Worm (Caenorhabditis elegans) whole organism, young adult: ENCODE results near the gene ctg-2.

ENCODE experiments used
- B0261.1 ChIP-seq: sonication (generic microtip); optimal IDR thresholded peaks from 2 replicates; lab custom pipeline; 2016; ENCODE audit warnings: mild to moderate bottlenecking, missing genetic modification characterization, moderate library complexity, missing compliant biosample characterization
- B0336.3 ChIP-seq: fragments of 200-800 bp; sonication (Bioruptor generic); IDR thresholded peaks from 2 replicates; pipeline ENCODE4 v1.3.6; 2022; ENCODE audit warnings: missing genetic modification characterization, missing compliant biosample characterization
- D2030.7 ChIP-seq: fragments of 200-800 bp; sonication (Bioruptor generic); IDR thresholded peaks from 2 replicates; pipeline ENCODE4 v1.3.6; 2022; ENCODE audit warnings: missing genetic modification reagents, missing genetic modification characterization, missing compliant biosample characterization
- F39B2.1 ChIP-seq: fragments of 200-800 bp; sonication (Bioruptor generic); IDR thresholded peaks from 2 replicates; pipeline ENCODE4 v1.3.6; 2022; ENCODE audit warnings: missing genetic modification reagents, missing genetic modification characterization, missing compliant biosample characterization
- F49E8.2 ChIP-seq: sonication (generic microtip); optimal IDR thresholded peaks from 3 replicates; lab custom pipeline; 2017; ENCODE audit warnings: missing genetic modification characterization, mild to moderate bottlenecking, missing compliant biosample characterization, antibody characterized with exemption, moderate library complexity; ENCODE audit not compliant: insufficient read depth
- F52B5.7 ChIP-seq: sonication (generic microtip); optimal IDR thresholded peaks from 2 replicates; lab custom pipeline; 2016; ENCODE audit warnings: mild to moderate bottlenecking, missing genetic modification characterization, missing compliant biosample characterization
- F57A8.1 ChIP-seq: fragments of 200-800 bp; sonication (Bioruptor generic); optimal IDR thresholded peaks from 2 replicates; lab custom pipeline; 2018; ENCODE audit warnings: mild to moderate bottlenecking, missing genetic modification characterization, moderate library complexity, missing compliant biosample characterization
- F57C9.4 ChIP-seq: sonication (generic microtip); optimal IDR thresholded peaks from 2 replicates; lab custom pipeline; 2017; ENCODE audit warnings: mild to moderate bottlenecking, missing genetic modification characterization, missing compliant biosample characterization
- Y53G8AR.9 ChIP-seq: fragments of 200-800 bp; sonication (Bioruptor generic); conservative IDR thresholded peaks from 2 replicates; pipeline ENCODE4 v1.3.6; 2022; ENCODE audit warnings: missing genetic modification reagents, missing genetic modification characterization, missing compliant biosample characterization
- Y56A3A.18 ChIP-seq: fragments of 200-800 bp; sonication (Bioruptor generic); IDR thresholded peaks from 2 replicates; pipeline ENCODE4 v1.3.6; 2022; ENCODE audit warnings: missing genetic modification reagents, missing genetic modification characterization, missing compliant biosample characterization
- ZK185.1 ChIP-seq: sonication (generic microtip); optimal IDR thresholded peaks from 2 replicates; lab custom pipeline; 2016; ENCODE audit warnings: mild to moderate bottlenecking, missing genetic modification characterization, missing compliant biosample characterization; ENCODE audit not compliant: poor library complexity, severe bottlenecking
- akir-1 ChIP-seq: fragments of 200-800 bp; sonication (Bioruptor generic); optimal IDR thresholded peaks from 2 replicates; lab custom pipeline; 2018; ENCODE audit warnings: mild to moderate bottlenecking, missing genetic modification characterization, moderate library complexity, missing compliant biosample characterization
- atf-7 ChIP-seq: sonication (generic microtip); optimal IDR thresholded peaks from 2 replicates; lab custom pipeline; 2017; ENCODE audit warnings: mild to moderate bottlenecking, missing genetic modification characterization, missing compliant biosample characterization
- athp-1 ChIP-seq: sonication (generic microtip); optimal IDR thresholded peaks from 2 replicates; lab custom pipeline; 2017; ENCODE audit warnings: mild to moderate bottlenecking, missing genetic modification characterization, missing compliant biosample characterization
- attf-6 ChIP-seq: fragments of 200-800 bp; sonication (Bioruptor generic); IDR thresholded peaks from 2 replicates; pipeline ENCODE4 v1.3.6; 2022; ENCODE audit warnings: missing genetic modification reagents, missing genetic modification characterization, missing compliant biosample characterization
- bed-1 ChIP-seq: fragments of 200-800 bp; sonication (Bioruptor generic); IDR thresholded peaks from 2 replicates; pipeline ENCODE4 v1.3.6; 2022; ENCODE audit warnings: missing genetic modification reagents, missing genetic modification characterization, missing compliant biosample characterization
- cebp-1 ChIP-seq, 2 experiments: fragments of 200-800 bp in 1 of 2; sonication (Bioruptor generic) in 1 of 2; sonication (generic microtip) in 1 of 2; IDR thresholded peaks in 1 of 2; optimal IDR thresholded peaks in 1 of 2; 2 replicates each; pipeline versions ENCODE4 v1.3.6 to Lab custom; 2017 to 2022; ENCODE audit warnings: missing compliant biosample characterization in 2 of 2, missing genetic modification characterization in 2 of 2, mild to moderate bottlenecking in 1 of 2, missing genetic modification reagents in 1 of 2, moderate library complexity in 1 of 2
- cebp-2 ChIP-seq: fragments of 200-800 bp; sonication (Bioruptor generic); IDR thresholded peaks from 2 replicates; pipeline ENCODE4 v1.3.6; 2022; ENCODE audit warnings: missing genetic modification characterization, missing compliant biosample characterization
- ceh-100 ChIP-seq: fragments of 200-800 bp; sonication (Bioruptor generic); IDR thresholded peaks from 2 replicates; pipeline ENCODE4 v1.3.6; 2022; ENCODE audit warnings: missing genetic modification reagents, missing genetic modification characterization, missing compliant biosample characterization
- chd-7 ChIP-seq: sonication (generic microtip); optimal IDR thresholded peaks from 2 replicates; lab custom pipeline; 2016; ENCODE audit warnings: mild to moderate bottlenecking, missing genetic modification characterization, moderate library complexity, missing compliant biosample characterization
- die-1 ChIP-seq: sonication (generic microtip); optimal IDR thresholded peaks from 2 replicates; lab custom pipeline; 2016; ENCODE audit warnings: missing genotype, mild to moderate bottlenecking, missing genetic modification characterization, missing compliant biosample characterization
- egrh-3 ChIP-seq: fragments of 200-800 bp; sonication (Bioruptor generic); IDR thresholded peaks from 2 replicates; pipeline ENCODE4 v1.3.6; 2022; ENCODE audit warnings: missing genetic modification reagents, missing genetic modification characterization, missing compliant biosample characterization
- ets-4 ChIP-seq: fragments of 200-800 bp; sonication (Bioruptor generic); optimal IDR thresholded peaks from 2 replicates; lab custom pipeline; 2018; ENCODE audit warnings: mild to moderate bottlenecking, missing genetic modification characterization, missing compliant biosample characterization
- him-1 ChIP-seq: sonication (generic microtip); optimal IDR thresholded peaks from 2 replicates; lab custom pipeline; 2016; ENCODE audit warnings: missing genotype, missing genetic modification reagents, missing genetic modification characterization, missing compliant biosample characterization
- hsf-1 ChIP-seq: fragments of 200-800 bp; sonication (Bioruptor generic); IDR thresholded peaks from 2 replicates; pipeline ENCODE4 v1.3.6; 2022; ENCODE audit warnings: missing genetic modification reagents, missing genetic modification characterization, missing compliant biosample characterization
- lin-35 ChIP-seq, 3 experiments: fragments of 150-350 bp in 2 of 3; sonication (generic microtip) in 1 of 3; optimal IDR thresholded peaks; 2 replicates each; lab custom pipeline; 2014 to 2018; ENCODE audit warnings: missing biosample characterization in 3 of 3, missing genetic modification characterization in 3 of 3, missing genetic modification reagents in 3 of 3
- lin-40 ChIP-seq: sonication (generic microtip); optimal IDR thresholded peaks from 2 replicates; lab custom pipeline; 2016; ENCODE audit warnings: missing genetic modification characterization, mild to moderate bottlenecking, missing compliant biosample characterization, missing genotype, missing genetic modification reagents
- lin-54 ChIP-seq: fragments of 200-800 bp; sonication (Bioruptor generic); optimal IDR thresholded peaks from 2 replicates; lab custom pipeline; 2018; ENCODE audit warnings: mild to moderate bottlenecking, missing genetic modification characterization, missing compliant biosample characterization
- madf-6 ChIP-seq: fragments of 200-800 bp; sonication (Bioruptor generic); IDR thresholded peaks from 2 replicates; pipeline ENCODE4 v1.3.6; 2022; ENCODE audit warnings: missing genetic modification reagents, missing genetic modification characterization, missing compliant biosample characterization
- mel-28 ChIP-seq: sonication (generic microtip); optimal IDR thresholded peaks from 2 replicates; lab custom pipeline; 2016; ENCODE audit warnings: borderline replicate concordance, mild to moderate bottlenecking, missing genetic modification characterization, missing compliant biosample characterization
- nfya-1 ChIP-seq: sonication (generic microtip); optimal IDR thresholded peaks from 2 replicates; lab custom pipeline; 2017; ENCODE audit warnings: antibody characterized with exemption, missing compliant biosample characterization, missing genetic modification characterization, borderline replicate concordance; ENCODE audit not compliant: insufficient read depth
- nhr-80 ChIP-seq: sonication (generic microtip); optimal IDR thresholded peaks from 2 replicates; lab custom pipeline; 2016; ENCODE audit warnings: missing genetic modification characterization, missing compliant biosample characterization
- nhr-90 ChIP-seq: sonication (generic microtip); optimal IDR thresholded peaks from 2 replicates; lab custom pipeline; 2016; ENCODE audit warnings: missing genotype, mild to moderate bottlenecking, missing genetic modification characterization, missing compliant biosample characterization
- rcor-1 ChIP-seq: fragments of 200-800 bp; sonication (Bioruptor generic); IDR thresholded peaks from 2 replicates; pipeline ENCODE4 v1.3.6; 2022; ENCODE audit warnings: missing genetic modification reagents, missing genetic modification characterization, missing compliant biosample characterization
- sdz-38 ChIP-seq: sonication (generic microtip); optimal IDR thresholded peaks from 2 replicates; lab custom pipeline; 2016; ENCODE audit warnings: missing genotype, missing genetic modification characterization, missing compliant biosample characterization
- snpc-1.3 ChIP-seq: sonication (generic microtip); optimal IDR thresholded peaks from 2 replicates; lab custom pipeline; 2017; ENCODE audit warnings: missing genetic modification characterization, mild to moderate bottlenecking, missing compliant biosample characterization, antibody characterized with exemption, moderate library complexity, missing genotype, missing genetic modification reagents; ENCODE audit not compliant: insufficient read depth
- tlf-1 ChIP-seq: fragments of 200-800 bp; sonication (Bioruptor generic); optimal IDR thresholded peaks from 2 replicates; lab custom pipeline; 2018; ENCODE audit warnings: mild to moderate bottlenecking, missing genetic modification characterization, missing compliant biosample characterization
- unc-130 ChIP-seq: sonication (generic microtip); optimal IDR thresholded peaks from 2 replicates; lab custom pipeline; 2016; ENCODE audit warnings: missing genetic modification reagents, missing genetic modification characterization, missing compliant biosample characterization
- xnd-1 ChIP-seq: sonication (generic microtip); optimal IDR thresholded peaks from 2 replicates; lab custom pipeline; 2016; ENCODE audit warnings: missing genotype, missing genetic modification reagents, missing genetic modification characterization, missing compliant biosample characterization
- ztf-22 ChIP-seq: fragments of 200-800 bp; sonication (Bioruptor generic); optimal IDR thresholded peaks from 2 replicates; lab custom pipeline; 2018; ENCODE audit warnings: mild to moderate bottlenecking, missing genetic modification characterization, moderate library complexity, missing compliant biosample characterization

The ctg-2 gene

DNA sequence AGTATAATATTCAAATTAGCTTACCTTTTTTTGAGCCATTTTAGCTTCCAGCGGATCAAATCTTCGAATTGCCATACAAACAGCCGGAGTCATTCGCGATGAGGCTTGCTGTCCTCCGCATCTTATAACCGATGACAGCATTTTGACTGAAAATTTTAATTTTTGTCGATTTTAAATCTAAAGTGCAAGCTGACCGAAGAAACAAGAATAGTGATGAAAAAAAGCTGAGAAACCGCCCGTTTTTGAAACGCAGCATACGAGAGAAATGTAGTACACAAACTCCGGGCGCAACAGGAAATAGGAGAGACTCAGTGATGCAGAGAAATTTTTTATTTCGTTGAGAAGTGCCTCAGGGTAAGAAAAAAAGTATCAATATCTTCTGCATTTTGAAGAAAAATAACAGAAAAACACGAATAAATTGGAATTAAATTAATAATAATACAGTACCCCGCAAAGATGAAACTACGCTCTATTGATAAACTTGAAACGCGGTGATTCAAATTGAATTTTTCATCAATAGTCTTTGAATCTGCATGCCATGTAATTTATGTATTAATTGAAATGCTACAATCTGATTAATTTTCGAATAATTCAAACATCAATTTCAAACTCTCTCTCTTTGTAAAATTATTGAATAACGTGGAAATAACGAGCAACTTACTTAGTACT is 31.6 kb upstream of the ctg-2 start (continued):
- no peak for TF ChIP-seq egrh-3 (GFP tag; lab: Robert Waterston, UW)
- no peak for TF ChIP-seq F52B5.7 (tag; lab: Kevin White, UChicago)
- no peak for TF ChIP-seq akir-1 (GFP tag; lab: Kevin White, UChicago)
- no peak for TF ChIP-seq Y56A3A.18
- TF ChIP-seq, all 124 proteins: peak for 6

DNA sequence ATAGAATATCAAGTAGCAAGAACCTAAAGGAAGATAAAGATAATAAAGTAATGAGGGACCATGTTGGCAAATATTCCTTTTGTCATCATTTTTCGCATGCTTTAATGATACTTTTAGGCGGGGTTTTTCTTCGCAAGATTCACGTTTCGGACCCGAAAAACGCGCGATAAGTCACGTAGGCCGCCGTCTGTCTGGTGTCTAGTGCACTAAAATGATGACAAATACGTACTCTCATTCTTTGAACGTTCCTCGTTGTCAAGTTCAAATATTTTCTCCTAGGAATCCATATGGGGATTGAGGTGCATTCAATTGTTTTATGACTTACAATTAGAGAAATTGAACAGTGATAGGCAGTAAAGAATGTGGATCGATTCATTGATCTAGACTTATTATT is 31.1 kb upstream of the ctg-2 start, which contains the start of gene taap-1:
Gene taap-1, minus strand, starts transcription at position 79 of the 394 bp plus-strand sequence.
- 0 out of 2 replicates have a peak, but pooled peaks have one; percentile 25 for TF ChIP-seq madf-6 (GFP tag; lab: Robert Waterston, UW)
- peak; percentile 11 for TF ChIP-seq ZK185.1 (tag; lab: Kevin White, UChicago)
- TF ChIP-seq snpc-1.3 (tag; lab: Kevin White, UChicago) = no peak
- TF ChIP-seq F39B2.1 (GFP tag; lab: Robert Waterston, UW) = no peak

DNA sequence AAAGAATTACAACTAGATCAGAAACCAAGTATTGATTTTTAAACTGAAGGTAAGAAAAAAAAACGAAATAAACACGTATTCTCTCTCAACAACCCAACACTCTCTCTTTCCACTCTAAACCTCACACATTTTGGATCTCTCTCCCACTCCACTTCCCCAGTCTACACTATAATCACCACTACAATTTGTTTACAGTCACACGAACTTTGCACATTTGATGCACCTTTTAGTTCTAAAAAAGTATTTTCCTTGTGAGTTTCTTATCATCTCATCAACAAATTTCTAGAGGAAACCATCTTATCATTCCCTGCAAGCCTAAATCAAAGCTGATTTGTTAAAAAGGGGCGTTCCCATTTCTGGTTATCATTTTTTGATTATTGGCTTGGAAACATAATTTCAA is 30.3 kb upstream of the ctg-2 start:
- TF ChIP-seq bed-1 (GFP tag; lab: Robert Waterston, UW) (no peak), nfya-1 (tag; lab: Kevin White, UChicago) (no peak), B0336.3 (peak; percentile 43; the same call in 1 of the 2 replicates), cebp-2 (GFP tag; lab: Robert Waterston, UW) (no peak), athp-1 (no peak), ztf-22 (GFP tag; lab: Kevin White, UChicago) (peak; percentile 18), cebp-1 (GFP tag; IDR thresholded peaks at IDR 0.05; lab: Robert Waterston, UW) (no peak), cebp-1 (tag; optimal IDR thresholded peaks at IDR 0.05; lab: Kevin White, UChicago) (peak; percentile 31), Y53G8AR.9 (GFP tag; lab: Robert Waterston, UW) (0 out of 2 replicates have a peak, but pooled peaks have one; percentile 58), nhr-80 (peak; percentile 66), Y56A3A.18 (peak; percentile 80)

DNA sequence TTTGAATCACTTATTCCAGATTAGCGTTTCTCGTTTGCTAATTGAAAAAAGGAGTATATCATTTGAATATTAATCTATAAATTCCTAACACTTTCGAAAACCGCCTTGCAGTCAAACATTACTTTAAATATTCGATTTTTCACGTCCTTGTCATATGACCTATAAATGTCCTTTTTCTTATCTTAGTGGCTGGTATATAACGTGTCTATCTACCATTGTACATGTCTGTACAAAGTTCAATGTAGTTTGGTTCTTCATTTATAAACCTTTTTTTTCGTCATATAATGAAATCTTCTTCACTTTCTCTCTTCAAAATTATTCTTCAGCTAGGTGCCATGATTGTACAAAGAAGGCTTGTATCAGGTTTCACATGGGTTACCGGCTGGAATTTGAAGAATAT is 29.3 kb upstream of the ctg-2 start, which contains the start of gene gbh-2:
Gene gbh-2, plus strand, starts transcription at position 277 of the 400 bp plus-strand sequence.
- TF ChIP-seq cebp-1 (GFP tag; IDR thresholded peaks at IDR 0.05; lab: Robert Waterston, UW) (no peak), cebp-1 (tag; optimal IDR thresholded peaks at IDR 0.05; lab: Kevin White, UChicago) (peak; percentile 42), attf-6 (GFP tag; lab: Robert Waterston, UW) (no peak), F49E8.2 (tag; lab: Kevin White, UChicago) (no peak), lin-40 (tag; lab: Kevin White, UChicago) (peak; percentile 14), B0261.1 (tag; lab: Kevin White, UChicago) (no peak), bed-1 (GFP tag; lab: Robert Waterston, UW) (no peak), ets-4 (GFP tag; lab: Kevin White, UChicago) (no peak), chd-7 (tag; lab: Kevin White, UChicago) (no peak), nhr-90 (no peak), rcor-1 (GFP tag; lab: Robert Waterston, UW) (no peak), hsf-1 (GFP tag; lab: Robert Waterston, UW) (no peak), atf-7 (tag; lab: Kevin White, UChicago) (peak; percentile 27), him-1 (tag; lab: Kevin White, UChicago) (no peak), snpc-1.3 (tag; lab: Kevin White, UChicago) (no peak), mel-28 (tag; lab: Kevin White, UChicago) (no peak), die-1 (tag; lab: Kevin White, UChicago) (no peak), Y53G8AR.9 (GFP tag; lab: Robert Waterston, UW) (no peak), sdz-38 (tag; lab: Kevin White, UChicago) (no peak), F52B5.7 (tag; lab: Kevin White, UChicago) (no peak), cebp-2 (GFP tag; lab: Robert Waterston, UW) (no peak), F57C9.4 (no peak), lin-54 (GFP tag; lab: Kevin White, UChicago) (no peak), tlf-1 (peak; percentile 7), ceh-100 (GFP tag; lab: Robert Waterston, UW) (no peak), F57A8.1 (GFP tag; lab: Kevin White, UChicago) (no peak), xnd-1 (tag; lab: Kevin White, UChicago) (no peak), lin-35 (GFP tag; optimal IDR thresholded peaks at IDR 0.05; lab: Kevin White, UChicago) (no peak), nhr-80 (peak; percentile 57), unc-130 (no peak), D2030.7 (no peak)
